Fruit fly (Drosophila melanogaster) whole organism, embryonic: ENCODE results near the gene BCAS2.

ENCODE experiments used
- B-H2 ChIP-seq: fragments of 200-800 bp; sonication (Bioruptor generic); optimal IDR thresholded peaks from 2 replicates; lab custom pipeline; 2018; ENCODE audit warnings: missing biosample characterization, mild to moderate bottlenecking, missing genetic modification characterization
- Blimp-1 ChIP-seq: fragments of 200-800 bp; sonication (Bioruptor generic); optimal IDR thresholded peaks from 3 replicates; lab custom pipeline; 2018; ENCODE audit warnings: missing biosample characterization, missing genetic modification characterization, mild to moderate bottlenecking, moderate library complexity, missing genetic modification reagents
- CG10147 ChIP-seq: fragments of 200-800 bp; sonication (Bioruptor generic); optimal IDR thresholded peaks from 2 replicates; lab custom pipeline; 2019; ENCODE audit warnings: missing biosample characterization, mild to moderate bottlenecking, missing genetic modification characterization, moderate library complexity
- CG10267 ChIP-seq: fragments of 200-800 bp; sonication (Bioruptor generic); optimal IDR thresholded peaks from 2 replicates; lab custom pipeline; 2018; ENCODE audit warnings: missing biosample characterization, mild to moderate bottlenecking, missing genetic modification characterization, moderate library complexity
- CG10979 ChIP-seq: fragments of 200-800 bp; sonication (Bioruptor generic); optimal IDR thresholded peaks from 2 replicates; lab custom pipeline; 2018; ENCODE audit warnings: missing biosample characterization, mild to moderate bottlenecking, missing genetic modification characterization, moderate library complexity
- CG11456 ChIP-seq: fragments of 200-800 bp; sonication (Bioruptor generic); IDR thresholded peaks from 3 replicates; pipeline ENCODE4 v1.3.6; 2022; ENCODE audit warnings: missing biosample characterization, missing genetic modification characterization
- CG11504 ChIP-seq: fragments of 200-800 bp; sonication (Bioruptor generic); optimal IDR thresholded peaks from 3 replicates; lab custom pipeline; 2019; ENCODE audit warnings: missing biosample characterization, mild to moderate bottlenecking, missing genetic modification characterization, moderate library complexity
- CG12104 ChIP-seq: fragments of 200-800 bp; sonication (Bioruptor generic); optimal IDR thresholded peaks from 3 replicates; lab custom pipeline; 2016; ENCODE audit warnings: missing biosample characterization, missing genetic modification characterization
- CG12155 ChIP-seq: fragments of 200-800 bp; sonication (Bioruptor generic); optimal IDR thresholded peaks from 3 replicates; lab custom pipeline; 2016; ENCODE audit warnings: missing biosample characterization, missing genetic modification characterization
- CG13424 ChIP-seq: fragments of 200-800 bp; sonication (Bioruptor generic); optimal IDR thresholded peaks from 2 replicates; lab custom pipeline; 2019; ENCODE audit warnings: missing biosample characterization, mild to moderate bottlenecking, missing genetic modification characterization, moderate library complexity
- CG14441 ChIP-seq: fragments of 200-800 bp; sonication (Bioruptor generic); IDR thresholded peaks from 2 replicates; pipeline ENCODE4 v1.3.6; 2022; ENCODE audit warnings: missing biosample characterization, missing genetic modification characterization
- CG15514 ChIP-seq: fragments of 200-800 bp; sonication (Bioruptor generic); optimal IDR thresholded peaks from 3 replicates; lab custom pipeline; 2017; ENCODE audit warnings: missing biosample characterization, missing genetic modification characterization, mild to moderate bottlenecking, moderate library complexity, missing genetic modification reagents
- CG16815 ChIP-seq: fragments of 200-800 bp; sonication (Bioruptor generic); optimal IDR thresholded peaks from 3 replicates; lab custom pipeline; 2017; ENCODE audit warnings: missing biosample characterization, mild to moderate bottlenecking, missing genetic modification characterization
- CG17361 ChIP-seq: fragments of 200-800 bp; sonication (Bioruptor generic); IDR thresholded peaks from 3 replicates; pipeline ENCODE4 v1.3.6; 2022; ENCODE audit warnings: missing biosample characterization, missing genetic modification characterization
- CG17829 ChIP-seq: fragments of 200-800 bp; optimal IDR thresholded peaks from 2 replicates; lab custom pipeline; 2019; ENCODE audit warnings: missing biosample characterization, mild to moderate bottlenecking, missing genetic modification characterization, moderate library complexity
- CG18262 ChIP-seq: fragments of 200-800 bp; optimal IDR thresholded peaks from 3 replicates; lab custom pipeline; 2019; ENCODE audit warnings: missing biosample characterization, mild to moderate bottlenecking, missing genetic modification characterization, moderate library complexity
- CG30403 ChIP-seq: fragments of 200-800 bp; sonication (Bioruptor generic); optimal IDR thresholded peaks from 3 replicates; lab custom pipeline; 2016; ENCODE audit warnings: missing biosample characterization, missing genetic modification characterization
- CG31441 ChIP-seq: fragments of 200-800 bp; sonication (Bioruptor generic); IDR thresholded peaks from 2 replicates; pipeline ENCODE4 v1.3.6; 2022; ENCODE audit warnings: missing biosample characterization, missing genetic modification characterization
- CG3281 ChIP-seq: fragments of 200-800 bp; sonication (Bioruptor generic); optimal IDR thresholded peaks from 3 replicates; lab custom pipeline; 2017; ENCODE audit warnings: missing biosample characterization, mild to moderate bottlenecking, missing genetic modification characterization
- CG33213 ChIP-seq: fragments of 200-800 bp; sonication (Bioruptor generic); optimal IDR thresholded peaks from 3 replicates; lab custom pipeline; 2016; ENCODE audit warnings: missing biosample characterization, missing genetic modification characterization
- CG33557 ChIP-seq: fragments of 200-800 bp; sonication (Bioruptor generic); optimal IDR thresholded peaks from 2 replicates; lab custom pipeline; 2019; ENCODE audit warnings: missing biosample characterization, mild to moderate bottlenecking, missing genetic modification characterization, moderate library complexity
- CG43689 ChIP-seq: fragments of 200-800 bp; sonication (Bioruptor generic); IDR thresholded peaks from 2 replicates; pipeline ENCODE4 v1.3.6; 2022; ENCODE audit warnings: missing biosample characterization, missing genetic modification characterization
- CG6765 ChIP-seq: fragments of 200-800 bp; sonication (Bioruptor generic); optimal IDR thresholded peaks from 3 replicates; lab custom pipeline; 2017; ENCODE audit warnings: missing biosample characterization, mild to moderate bottlenecking, missing genetic modification characterization
- CG7745 ChIP-seq: fragments of 200-800 bp; sonication (Bioruptor generic); optimal IDR thresholded peaks from 2 replicates; lab custom pipeline; 2018; ENCODE audit warnings: missing biosample characterization, mild to moderate bottlenecking, missing genetic modification characterization, moderate library complexity
- CG8281 ChIP-seq: fragments of 200-800 bp; sonication (Bioruptor generic); optimal IDR thresholded peaks from 2 replicates; lab custom pipeline; 2018; ENCODE audit warnings: missing biosample characterization, mild to moderate bottlenecking, missing genetic modification characterization, moderate library complexity
- CG9727 ChIP-seq: fragments of 200-800 bp; sonication (Bioruptor generic); optimal IDR thresholded peaks from 3 replicates; lab custom pipeline; 2017; ENCODE audit warnings: missing biosample characterization, mild to moderate bottlenecking, missing genetic modification characterization
- CG9817 ChIP-seq: fragments of 200-800 bp; sonication (Bioruptor generic); optimal IDR thresholded peaks from 2 replicates; lab custom pipeline; 2018; ENCODE audit warnings: missing biosample characterization, mild to moderate bottlenecking, missing genetic modification characterization, moderate library complexity
- D19A ChIP-seq: fragments of 200-800 bp; optimal IDR thresholded peaks from 3 replicates; lab custom pipeline; 2019; ENCODE audit warnings: missing biosample characterization, mild to moderate bottlenecking, missing genetic modification characterization, moderate library complexity
- Deaf1 ChIP-seq: fragments of 200-800 bp; optimal IDR thresholded peaks from 3 replicates; lab custom pipeline; 2019; ENCODE audit warnings: missing biosample characterization, mild to moderate bottlenecking, missing genetic modification characterization, moderate library complexity
- Fer2 ChIP-seq: fragments of 200-800 bp; sonication (Bioruptor generic); optimal IDR thresholded peaks from 2 replicates; lab custom pipeline; 2018; ENCODE audit warnings: missing biosample characterization, mild to moderate bottlenecking, missing genetic modification characterization, moderate library complexity
- HLHmδ ChIP-seq: fragments of 200-800 bp; sonication (Bioruptor generic); optimal IDR thresholded peaks from 2 replicates; lab custom pipeline; 2018; ENCODE audit warnings: missing biosample characterization, mild to moderate bottlenecking, missing genetic modification characterization, moderate library complexity
- HmgZ ChIP-seq: fragments of 200-800 bp; sonication (Bioruptor generic); optimal IDR thresholded peaks from 2 replicates; lab custom pipeline; 2018; ENCODE audit warnings: missing biosample characterization, mild to moderate bottlenecking, missing genetic modification characterization
- Hmr ChIP-seq: fragments of 200-800 bp; sonication (Bioruptor generic); optimal IDR thresholded peaks from 3 replicates; lab custom pipeline; 2017; ENCODE audit warnings: mild to moderate bottlenecking, missing biosample characterization, missing genetic modification reagents, missing genetic modification characterization
- Med ChIP-seq: fragments of 200-800 bp; sonication (Bioruptor generic); peaks from one replicate; lab custom pipeline; 2016; ENCODE audit warnings: missing biosample characterization, missing genetic modification characterization, mild to moderate bottlenecking, inconsistent platforms, moderate library complexity
- NC2α ChIP-seq: fragments of 200-800 bp; sonication (Bioruptor generic); optimal IDR thresholded peaks from 2 replicates; lab custom pipeline; 2016; ENCODE audit warnings: missing biosample characterization, missing genetic modification characterization
- Pdp1 ChIP-seq, 2 experiments: fragments of 200-800 bp; sonication (Bioruptor generic); optimal IDR thresholded peaks; 3 replicates each; lab custom pipeline; 2016; ENCODE audit warnings: missing biosample characterization in 2 of 2, missing genetic modification characterization in 2 of 2, mild to moderate bottlenecking in 1 of 2, moderate library complexity in 1 of 2
- Rfx ChIP-seq: fragments of 200-800 bp; sonication (Bioruptor generic); IDR thresholded peaks from 2 replicates; pipeline ENCODE4 v1.3.6; 2022; ENCODE audit warnings: missing biosample characterization, missing genetic modification characterization
- Sox102F ChIP-seq: fragments of 200-800 bp; sonication (Bioruptor generic); optimal IDR thresholded peaks from 2 replicates; lab custom pipeline; 2018; ENCODE audit warnings: missing biosample characterization, mild to moderate bottlenecking, missing genetic modification characterization, moderate library complexity
- Ssrp ChIP-seq: fragments of 200-800 bp; sonication (Bioruptor generic); optimal IDR thresholded peaks from 2 replicates; lab custom pipeline; 2018; ENCODE audit warnings: missing biosample characterization, mild to moderate bottlenecking, missing genetic modification characterization, moderate library complexity
- Tbp ChIP-seq: fragments of >200 bp; optimal IDR thresholded peaks from 2 replicates; lab custom pipeline; 2018; ENCODE audit warnings: missing biosample characterization, missing genetic modification characterization
- YL-1 ChIP-seq: fragments of 200-800 bp; sonication (Bioruptor generic); optimal IDR thresholded peaks from 3 replicates; lab custom pipeline; 2017; ENCODE audit warnings: missing biosample characterization, mild to moderate bottlenecking, missing genetic modification characterization
- dmrt11E ChIP-seq: fragments of 200-800 bp; sonication (Bioruptor generic); optimal IDR thresholded peaks from 3 replicates; lab custom pipeline; 2018; ENCODE audit warnings: missing biosample characterization, mild to moderate bottlenecking, missing genetic modification characterization, moderate library complexity
- dpn ChIP-seq, 2 experiments: fragments of 200-800 bp; sonication (Bioruptor generic); optimal IDR thresholded peaks; 3 replicates each; lab custom pipeline; 2016; ENCODE audit warnings: missing biosample characterization in 2 of 2, missing genetic modification characterization in 2 of 2
- gcm2 ChIP-seq: fragments of 200-800 bp; sonication (Bioruptor generic); optimal IDR thresholded peaks from 2 replicates; lab custom pipeline; 2016; ENCODE audit warnings: missing biosample characterization, missing genetic modification characterization
- her ChIP-seq: fragments of 200-800 bp; sonication (Bioruptor generic); optimal IDR thresholded peaks from 2 replicates; lab custom pipeline; 2016; ENCODE audit warnings: missing biosample characterization, missing genetic modification characterization
- lilli ChIP-seq: fragments of 200-800 bp; sonication (Bioruptor generic); optimal IDR thresholded peaks from 3 replicates; lab custom pipeline; 2016; ENCODE audit warnings: missing biosample characterization, missing genetic modification characterization
- nerfin-1 ChIP-seq: fragments of 200-800 bp; sonication (Bioruptor generic); optimal IDR thresholded peaks from 3 replicates; lab custom pipeline; 2019; ENCODE audit warnings: missing biosample characterization, mild to moderate bottlenecking, missing genetic modification characterization, moderate library complexity
- phol ChIP-seq: fragments of 200-800 bp; sonication (Bioruptor generic); optimal IDR thresholded peaks from 3 replicates; lab custom pipeline; 2018; ENCODE audit warnings: missing biosample characterization, mild to moderate bottlenecking, missing genetic modification characterization, moderate library complexity
- rib ChIP-seq: fragments of 200-800 bp; sonication (Bioruptor generic); IDR thresholded peaks from 2 replicates; pipeline ENCODE4 v1.3.6; 2022; ENCODE audit warnings: missing biosample characterization, missing genetic modification characterization
- stwl ChIP-seq: fragments of 200-800 bp; sonication (Bioruptor generic); optimal IDR thresholded peaks from 3 replicates; lab custom pipeline; 2018; ENCODE audit warnings: missing biosample characterization, mild to moderate bottlenecking, missing genetic modification characterization, moderate library complexity

Gene BCAS2

DNA sequence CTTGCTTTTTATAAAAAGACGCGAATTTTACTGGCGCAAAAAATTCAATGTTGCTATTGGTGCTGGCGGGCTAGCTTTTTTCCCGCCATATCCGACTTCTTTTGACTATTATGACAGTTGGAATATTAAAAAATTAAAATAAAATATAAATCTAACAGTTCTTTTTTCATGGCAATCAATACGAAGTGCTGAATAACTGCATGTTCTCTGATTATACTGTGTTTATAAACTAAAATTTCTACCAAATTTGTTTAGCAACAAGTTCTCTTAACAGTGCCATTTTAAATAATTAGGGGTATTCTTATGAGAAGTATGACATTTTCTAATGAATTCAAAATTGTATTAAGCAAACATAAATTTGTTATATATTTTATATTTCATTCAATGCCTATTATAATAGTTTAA, 2.8 kb downstream of the BCAS2 start, which contains the start of gene Boh1 (continued):
- TF ChIP-seq Sox102F (peak; percentile 18), CG6765 (peak; percentile 37), Blimp-1 (GFP tag; lab: Kevin White, UChicago) (peak; percentile 13), CG9817 (peak; percentile 2), Rfx (GFP tag; lab: Robert Waterston, UW) (0 out of 2 replicates have a peak, but pooled peaks have one; percentile 13), CG8281 (tag; lab: Kevin White, UChicago) (no peak), lilli (GFP tag; lab: Kevin White, UChicago) (peak; percentile 12), CG9727 (peak; percentile 12), Fer2 (tag; lab: Kevin White, UChicago) (peak; percentile 32), Pdp1 (GFP tag; optimal IDR thresholded peaks at IDR 0.05; lab: Kevin White, UChicago) (peak in 1 of 2 experiments; percentile 7), CG30403 (GFP tag; lab: Kevin White, UChicago) (peak; percentile 37), rib (GFP tag; lab: Robert Waterston, UW) (no peak), CG14441 (GFP tag; lab: Robert Waterston, UW) (peak; percentile 28; the same call in 1 of the 2 replicates), Med (GFP tag; lab: Kevin White, UChicago) (peak; percentile 69), D19A (peak; percentile 40), HLHmδ (no peak), Ssrp (tag; lab: Kevin White, UChicago) (no peak), Deaf1 (no peak), dmrt11E (tag; lab: Kevin White, UChicago) (peak; percentile 14), B-H2 (peak; percentile 42), CG18262 (tag; lab: Kevin White, UChicago) (peak; percentile 47), her (GFP tag; lab: Kevin White, UChicago) (no peak), YL-1 (peak; percentile 21), CG43689 (GFP tag; lab: Robert Waterston, UW) (no peak), phol (tag; lab: Kevin White, UChicago) (peak; percentile 81), Tbp (GFP tag; lab: Kevin White, UChicago) (no peak), gcm2 (GFP tag; lab: Kevin White, UChicago) (no peak), dpn (GFP tag; optimal IDR thresholded peaks at IDR 0.05; lab: Kevin White, UChicago) (peak in 1 of 2 experiments; percentile 9), CG7745 (tag; lab: Kevin White, UChicago) (no peak), CG33557 (GFP tag; lab: Kevin White, UChicago) (peak; percentile 37), CG10979 (peak; percentile 36), CG12155 (peak; percentile 15), CG17361 (GFP tag; lab: Robert Waterston, UW) (peak; percentile 69; the same call in 2 of the 3 replicates), NC2α (no peak), CG11456 (GFP tag; lab: Robert Waterston, UW) (no peak), CG16815 (GFP tag; lab: Kevin White, UChicago) (no peak), CG12104 (no peak), nerfin-1 (tag; lab: Kevin White, UChicago) (peak; percentile 24), CG17829 (tag; lab: Kevin White, UChicago) (peak; percentile 70), CG10147 (GFP tag; lab: Kevin White, UChicago) (peak; percentile 8), CG13424 (tag; lab: Kevin White, UChicago) (peak; percentile 51), stwl (peak; percentile 39), HmgZ (peak; percentile 34), CG11504 (tag; lab: Kevin White, UChicago) (peak; percentile 90), CG31441 (peak; percentile 70), CG10267 (peak; percentile 76), Hmr (GFP tag; lab: Kevin White, UChicago) (peak; percentile 36), CG15514 (GFP tag; lab: Kevin White, UChicago) (peak; percentile 54), CG33213 (GFP tag; lab: Kevin White, UChicago) (peak; percentile 22), CG3281 (GFP tag; lab: Kevin White, UChicago) (peak; percentile 16)
